Fruit fly (Drosophila melanogaster): ENCODE results near the gene Ddr.

dm6 chr2L:6242026-6242425 is 10.9 kb upstream of the Ddr start:
- TF ChIP-seq CG8159 (tag; optimal IDR thresholded peaks at IDR 0.05) (no peak), CG8301 (tag; optimal IDR thresholded peaks at IDR 0.05) (no peak), Pif1A (GFP tag; optimal IDR thresholded peaks at IDR 0.05) (no peak), CG32121 (GFP tag; IDR thresholded peaks at IDR 0.05) (no peak), D1 (tag; optimal IDR thresholded peaks at IDR 0.05) (no peak), EcR (GFP tag; optimal IDR thresholded peaks at IDR 0.05) (no peak), CG9948 (tag; optimal IDR thresholded peaks at IDR 0.05) (no peak), CG12605 (GFP tag; IDR thresholded peaks at IDR 0.05) (no peak), CG13204 (GFP tag; optimal IDR thresholded peaks at IDR 0.05) (no peak), Ets98B (GFP tag; IDR thresholded peaks at IDR 0.05) (no peak), CG14655 (GFP tag; optimal IDR thresholded peaks at IDR 0.05) (no peak), Pif1B (GFP tag; optimal IDR thresholded peaks at IDR 0.05) (no peak), CG15710 (tag; optimal IDR thresholded peaks at IDR 0.05) (no peak)

All from whole organism, pupa.